Fruit fly (Drosophila melanogaster) whole organism, embryonic: Measurements from ENCODE around the gene fz.

Experiments
- Bteb2 ChIP-seq: fragments of 200-800 bp; sonication (Bioruptor generic); optimal IDR thresholded peaks from 2 replicates; lab custom pipeline; 2016; ENCODE audit warnings: missing biosample characterization, missing genetic modification characterization
- CG11504 ChIP-seq: fragments of 200-800 bp; sonication (Bioruptor generic); optimal IDR thresholded peaks from 3 replicates; lab custom pipeline; 2019; ENCODE audit warnings: missing biosample characterization, mild to moderate bottlenecking, missing genetic modification characterization, moderate library complexity
- CG14441 ChIP-seq: fragments of 200-800 bp; sonication (Bioruptor generic); IDR thresholded peaks from 2 replicates; pipeline ENCODE4 v1.3.6; 2022; ENCODE audit warnings: missing biosample characterization, missing genetic modification characterization
- CG15601 ChIP-seq: fragments of 200-800 bp; sonication (Bioruptor generic); optimal IDR thresholded peaks from 3 replicates; lab custom pipeline; 2019; ENCODE audit warnings: missing biosample characterization, mild to moderate bottlenecking, missing genetic modification characterization, moderate library complexity
- CG18011 ChIP-seq: fragments of 200-800 bp; sonication (Bioruptor generic); optimal IDR thresholded peaks from 2 replicates; lab custom pipeline; 2017; ENCODE audit warnings: missing biosample characterization, missing genetic modification characterization, mild to moderate bottlenecking, moderate library complexity, missing genotype
- CG2120 ChIP-seq: fragments of 200-800 bp; sonication (Bioruptor generic); optimal IDR thresholded peaks from 3 replicates; lab custom pipeline; 2016; ENCODE audit warnings: missing biosample characterization, missing genetic modification characterization
- CG6683 ChIP-seq: fragments of 200-800 bp; sonication (Bioruptor generic); optimal IDR thresholded peaks from 2 replicates; lab custom pipeline; 2017; ENCODE audit warnings: missing biosample characterization, mild to moderate bottlenecking, missing genetic modification characterization, missing genetic modification reagents
- CG7745 ChIP-seq: fragments of 200-800 bp; sonication (Bioruptor generic); optimal IDR thresholded peaks from 2 replicates; lab custom pipeline; 2018; ENCODE audit warnings: missing biosample characterization, mild to moderate bottlenecking, missing genetic modification characterization, moderate library complexity
- CG9437 ChIP-seq: fragments of 200-800 bp; sonication (Bioruptor generic); optimal IDR thresholded peaks from 2 replicates; lab custom pipeline; 2018; ENCODE audit warnings: missing biosample characterization, mild to moderate bottlenecking, missing genetic modification characterization
- CG9932 ChIP-seq: fragments of 200-800 bp; sonication (Bioruptor generic); IDR thresholded peaks from 2 replicates; pipeline ENCODE4 v1.3.6; 2022; ENCODE audit warnings: missing biosample characterization, missing genetic modification characterization
- Dad ChIP-seq: fragments of 200-800 bp; sonication (Bioruptor generic); optimal IDR thresholded peaks from 3 replicates; lab custom pipeline; 2016; ENCODE audit warnings: missing biosample characterization, missing genetic modification characterization
- Ets65A ChIP-seq: fragments of 200-800 bp; sonication (Bioruptor generic); peaks from one replicate; lab custom pipeline; 2016; ENCODE audit warnings: missing biosample characterization, missing genetic modification characterization
- HmgD ChIP-seq: fragments of 200-800 bp; sonication (Bioruptor generic); optimal IDR thresholded peaks from 3 replicates; lab custom pipeline; 2016; ENCODE audit warnings: missing biosample characterization, missing genetic modification characterization
- Jarid2 ChIP-seq: fragments of 200-800 bp; sonication (Bioruptor generic); optimal IDR thresholded peaks from 3 replicates; lab custom pipeline; 2017; ENCODE audit warnings: mild to moderate bottlenecking, missing biosample characterization, missing genetic modification reagents, missing genetic modification characterization
- Med ChIP-seq: fragments of 200-800 bp; sonication (Bioruptor generic); peaks from one replicate; lab custom pipeline; 2016; ENCODE audit warnings: missing biosample characterization, missing genetic modification characterization, mild to moderate bottlenecking, inconsistent platforms, moderate library complexity
- Mrtf ChIP-seq: fragments of 200-800 bp; sonication (Bioruptor generic); IDR thresholded peaks from 3 replicates; pipeline ENCODE4 v1.3.6; 2022; ENCODE audit warnings: missing biosample characterization, missing genetic modification characterization
- Nf-YC ChIP-seq: fragments of 200-800 bp; optimal IDR thresholded peaks from 3 replicates; lab custom pipeline; 2019; ENCODE audit warnings: missing biosample characterization, mild to moderate bottlenecking, missing genetic modification characterization, moderate library complexity
- Scr ChIP-seq: fragments of 200-800 bp; sonication (Bioruptor generic); IDR thresholded peaks from 2 replicates; pipeline ENCODE4 v1.3.6; 2022; ENCODE audit warnings: missing biosample characterization, missing genetic modification characterization; ENCODE audit not compliant: partially characterized antibody
- Trl ChIP-seq, 3 experiments: fragments of >200 bp in 2 of 3; fragments of 200-800 bp in 1 of 3; sonication (Bioruptor generic) in 1 of 3; optimal IDR thresholded peaks; 2 replicates in 1 of 3; 3 replicates in 2 of 3; lab custom pipeline; 2016 to 2017; ENCODE audit warnings: missing biosample characterization in 1 of 3, missing genetic modification characterization in 1 of 3
- bbx ChIP-seq: fragments of 200-800 bp; sonication (Bioruptor generic); IDR thresholded peaks from 2 replicates; pipeline ENCODE4 v1.3.6; 2022; ENCODE audit warnings: missing biosample characterization, missing genetic modification characterization; ENCODE audit not compliant: partially characterized antibody
- btn ChIP-seq: fragments of 200-800 bp; sonication (Bioruptor generic); optimal IDR thresholded peaks from 2 replicates; lab custom pipeline; 2016; ENCODE audit warnings: missing biosample characterization, missing genetic modification characterization
- cas ChIP-seq: fragments of 200-800 bp; sonication (Bioruptor generic); IDR thresholded peaks from 2 replicates; pipeline ENCODE4 v1.3.6; 2022; ENCODE audit warnings: missing biosample characterization, missing genetic modification characterization
- cato ChIP-seq: fragments of 200-800 bp; sonication (Bioruptor generic); optimal IDR thresholded peaks from 2 replicates; lab custom pipeline; 2016; ENCODE audit warnings: missing biosample characterization, missing genetic modification characterization, borderline replicate concordance
- caup ChIP-seq: fragments of 200-800 bp; sonication (Bioruptor generic); optimal IDR thresholded peaks from 3 replicates; lab custom pipeline; 2017; ENCODE audit warnings: missing biosample characterization, mild to moderate bottlenecking, missing genetic modification characterization, moderate library complexity; ENCODE audit not compliant: severe bottlenecking
- dmrt11E ChIP-seq: fragments of 200-800 bp; sonication (Bioruptor generic); optimal IDR thresholded peaks from 3 replicates; lab custom pipeline; 2018; ENCODE audit warnings: missing biosample characterization, mild to moderate bottlenecking, missing genetic modification characterization, moderate library complexity
- dmrt99B ChIP-seq: fragments of 200-800 bp; sonication (Bioruptor generic); optimal IDR thresholded peaks from 2 replicates; lab custom pipeline; 2018; ENCODE audit warnings: missing biosample characterization, mild to moderate bottlenecking, missing genetic modification characterization, moderate library complexity
- gem ChIP-seq: fragments of 200-800 bp; sonication (Bioruptor generic); optimal IDR thresholded peaks from 2 replicates; lab custom pipeline; 2019; ENCODE audit warnings: missing biosample characterization, mild to moderate bottlenecking, missing genetic modification characterization, moderate library complexity
- gfzf ChIP-seq: fragments of 200-800 bp; sonication (Bioruptor generic); optimal IDR thresholded peaks from 2 replicates; lab custom pipeline; 2016; ENCODE audit warnings: missing biosample characterization, mild to moderate bottlenecking, missing genetic modification characterization, moderate library complexity
- lab ChIP-seq: fragments of 200-800 bp; sonication (Bioruptor generic); optimal IDR thresholded peaks from 3 replicates; lab custom pipeline; 2017; ENCODE audit warnings: missing biosample characterization, missing genetic modification characterization, mild to moderate bottlenecking, moderate library complexity, missing genetic modification reagents
- nom ChIP-seq: fragments of 200-800 bp; sonication (Bioruptor generic); optimal IDR thresholded peaks from 2 replicates; lab custom pipeline; 2017; ENCODE audit warnings: missing biosample characterization, missing genetic modification characterization, mild to moderate bottlenecking, moderate library complexity, missing genetic modification reagents
- pan ChIP-seq, 4 experiments: fragments of >200 bp in 3 of 4; fragments of 200-800 bp in 1 of 4; sonication (Bioruptor generic) in 1 of 4; optimal IDR thresholded peaks in 3 of 4; IDR thresholded peaks in 1 of 4; 2 replicates each; pipeline versions ENCODE4 v1.3.6 to Lab custom; 2017 to 2022; ENCODE audit warnings: missing biosample characterization in 2 of 4, missing genetic modification characterization in 2 of 4, mixed read lengths in 1 of 4
- sens ChIP-seq: fragments of 200-800 bp; sonication (Bioruptor generic); peaks from one replicate; lab custom pipeline; 2016; ENCODE audit warnings: missing biosample characterization, missing genetic modification characterization
- sob ChIP-seq: fragments of 200-800 bp; sonication (Bioruptor generic); IDR thresholded peaks from 2 replicates; pipeline ENCODE4 v1.3.6; 2022; ENCODE audit warnings: missing biosample characterization, missing genetic modification characterization
- tio ChIP-seq: fragments of 200-800 bp; sonication (Bioruptor generic); optimal IDR thresholded peaks from 2 replicates; lab custom pipeline; 2017; ENCODE audit warnings: missing biosample characterization, missing genetic modification characterization, inconsistent platforms
- z ChIP-seq: fragments of 200-800 bp; sonication (Bioruptor generic); IDR thresholded peaks from 3 replicates; pipeline ENCODE4 v1.3.6; 2022; ENCODE audit warnings: missing biosample characterization, missing genetic modification characterization

Gene fz

DNA sequence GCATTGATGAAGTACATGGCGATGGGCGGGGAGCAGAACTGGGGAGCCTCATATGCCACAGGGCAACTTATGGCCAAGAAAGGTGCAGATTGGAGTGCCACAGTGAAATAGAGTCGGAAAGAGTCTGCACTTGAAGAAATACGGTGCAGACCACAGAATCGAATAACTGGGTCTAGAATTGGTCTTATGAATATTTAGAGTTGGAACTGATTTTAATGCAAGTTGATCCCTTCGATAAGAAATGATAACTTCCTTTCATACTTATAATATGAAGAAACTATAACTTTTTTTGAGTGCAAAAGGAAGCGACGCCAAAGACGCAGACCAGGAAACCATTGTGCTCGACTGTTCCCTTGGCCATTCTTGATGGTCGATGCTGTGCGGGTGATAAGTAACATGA is 100.4 kb downstream of the fz start (continued):
- no peak for TF ChIP-seq CG6683 (GFP tag; lab: Kevin White, UChicago)
- no peak for TF ChIP-seq Mrtf
- TF ChIP-seq pan (optimal IDR thresholded peaks at IDR 0.05; lab: Kevin White, UChicago): no peak
- no peak for TF ChIP-seq pan (GFP tag; optimal IDR thresholded peaks at IDR 0.05 in 1 of 2, IDR thresholded peaks at IDR 0.05 in 1 of 2)
- no peak for TF ChIP-seq CG14441
- TF ChIP-seq CG7745 (tag; lab: Kevin White, UChicago): no peak
- no peak for TF ChIP-seq CG9437 (GFP tag; lab: Kevin White, UChicago)
- 0 out of 2 replicates have a peak, but pooled peaks have one; percentile 40 for TF ChIP-seq sob
- TF ChIP-seq dmrt99B (tag; lab: Kevin White, UChicago): peak; percentile 32
- TF ChIP-seq HmgD (GFP tag; lab: Kevin White, UChicago): no peak
- peak; percentile 29 for TF ChIP-seq Med (GFP tag; lab: Kevin White, UChicago)
- TF ChIP-seq CG15601: no peak
- TF ChIP-seq cas (GFP tag; lab: Robert Waterston, UW): no peak
- peak; percentile 24 for TF ChIP-seq gem (tag; lab: Kevin White, UChicago)
- TF ChIP-seq Bteb2 (GFP tag; lab: Kevin White, UChicago): no peak
- TF ChIP-seq nom: peak; percentile 40
- TF ChIP-seq Scr (GFP tag; lab: Robert Waterston, UW): no peak
- no peak for TF ChIP-seq gfzf (GFP tag; lab: Kevin White, UChicago)
- TF ChIP-seq bbx (GFP tag; lab: Robert Waterston, UW): no peak
- TF ChIP-seq Nf-YC (tag; lab: Kevin White, UChicago): no peak
- TF ChIP-seq Dad (GFP tag; lab: Kevin White, UChicago): no peak

DNA sequence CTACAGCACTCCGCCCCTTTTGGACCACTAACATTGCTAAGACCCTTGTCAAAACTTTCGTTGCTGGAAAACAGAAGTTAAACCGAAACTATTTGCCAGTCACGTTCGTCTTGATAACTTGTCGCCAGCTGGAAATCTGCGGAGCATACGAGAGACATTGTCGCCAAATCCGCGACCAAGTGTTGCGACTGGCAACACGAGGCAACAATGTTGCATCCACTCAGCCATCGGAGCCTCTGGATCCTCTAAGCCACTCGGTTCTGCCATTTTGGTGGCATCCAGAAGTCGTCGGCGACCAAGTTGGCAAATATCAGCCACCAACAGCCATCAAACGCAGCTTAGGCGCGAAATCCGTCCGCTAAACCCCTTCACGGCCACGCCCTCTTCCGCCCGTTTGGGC is 101.7 kb downstream of the fz start:
- TF ChIP-seq Ets65A (GFP tag; lab: Kevin White, UChicago) (peak; percentile 71), dmrt11E (tag; lab: Kevin White, UChicago) (no peak), sens (GFP tag; lab: Kevin White, UChicago) (peak; percentile 33)

DNA sequence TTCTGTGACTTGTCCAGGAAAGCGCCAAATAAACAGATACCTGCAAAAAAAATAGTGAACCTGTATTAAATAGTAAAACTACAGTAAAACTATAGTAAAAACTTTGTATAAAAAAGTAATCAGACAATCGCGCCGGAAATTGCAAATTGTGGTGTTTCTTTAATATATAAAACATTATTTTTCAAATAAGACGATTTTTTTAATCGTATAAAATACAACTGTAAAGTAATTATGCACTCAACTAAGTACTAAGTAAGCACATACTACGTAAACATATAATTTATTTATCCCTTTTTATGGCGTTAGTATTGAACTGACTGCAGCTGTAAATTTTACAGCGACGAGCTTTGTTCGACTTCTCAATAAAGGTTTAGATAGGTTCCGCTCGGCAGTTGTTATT is 107.4 kb downstream of the fz start, which contains the start of gene CG43120:
Gene CG43120 (plus strand): TSS at position 391 of the 400 bp plus-strand sequence.
- TF ChIP-seq Ets65A (GFP tag; lab: Kevin White, UChicago) (no peak), CG18011 (GFP tag; lab: Kevin White, UChicago) (peak; percentile 5), btn (GFP tag; lab: Kevin White, UChicago) (no peak), CG2120 (GFP tag; lab: Kevin White, UChicago) (peak; percentile 19), Jarid2 (no peak), lab (GFP tag; lab: Kevin White, UChicago) (no peak), tio (GFP tag; lab: Kevin White, UChicago) (peak; percentile 11), cato (GFP tag; lab: Kevin White, UChicago) (no peak), CG11504 (tag; lab: Kevin White, UChicago) (peak; percentile 21), sens (GFP tag; lab: Kevin White, UChicago) (peak; percentile 63), Med (GFP tag; lab: Kevin White, UChicago) (peak; percentile 9)

DNA sequence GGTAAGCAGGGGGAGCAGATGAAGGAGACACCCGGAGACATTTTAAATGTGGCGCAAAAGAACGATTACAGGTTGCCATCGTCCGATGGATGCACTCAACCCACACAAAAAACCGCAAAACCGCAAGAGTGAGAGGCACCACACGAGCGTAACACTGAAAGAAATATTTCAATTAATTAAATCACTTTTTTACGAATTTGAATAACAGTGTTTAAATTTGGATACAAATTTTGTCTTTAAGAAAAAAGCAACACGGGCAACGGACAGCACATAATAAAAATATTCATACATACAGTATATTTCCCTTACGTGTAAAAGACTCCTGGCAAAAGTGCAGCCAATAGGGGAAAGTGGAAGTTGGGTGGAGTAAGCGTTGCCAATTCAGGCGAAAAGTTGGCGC is 115.1 kb downstream of the fz start:
- no peak for TF ChIP-seq Trl (optimal IDR thresholded peaks at IDR 0.05; lab: Kevin White, UChicago)
- TF ChIP-seq Trl (GFP tag; optimal IDR thresholded peaks at IDR 0.05; lab: Kevin White, UChicago): no peak
- no peak for TF ChIP-seq caup
- TF ChIP-seq sens (GFP tag; lab: Kevin White, UChicago): peak; percentile 53
- TF ChIP-seq z (GFP tag; lab: Robert Waterston, UW): no peak
- no peak for TF ChIP-seq CG9932 (GFP tag; lab: Robert Waterston, UW)
- TF ChIP-seq, all 482 proteins: peak for 1
